Worm (Caenorhabditis elegans) whole organism, young adult: ENCODE results near the gene arx-6.
A peak's percentile ranks its signal among the peaks of the same experiment; 100 is the strongest.

Source experiments
- C06A6.2 ChIP-seq: fragments of 200-800 bp; sonication (Bioruptor generic); conservative IDR thresholded peaks from 2 replicates; pipeline ENCODE4 v1.3.6; 2022; ENCODE audit warnings: missing genetic modification characterization, missing compliant biosample characterization
- F10E7.11 ChIP-seq: sonication (generic microtip); optimal IDR thresholded peaks from 2 replicates; lab custom pipeline; 2017; ENCODE audit warnings: mild to moderate bottlenecking, missing genetic modification characterization, moderate library complexity, missing compliant biosample characterization
- F22D6.2 ChIP-seq: sonication (generic microtip); optimal IDR thresholded peaks from 2 replicates; lab custom pipeline; 2016; ENCODE audit warnings: mild to moderate bottlenecking, missing genetic modification characterization, missing compliant biosample characterization
- F49E8.2 ChIP-seq: sonication (generic microtip); optimal IDR thresholded peaks from 3 replicates; lab custom pipeline; 2017; ENCODE audit warnings: missing genetic modification characterization, mild to moderate bottlenecking, missing compliant biosample characterization, antibody characterized with exemption, moderate library complexity; ENCODE audit not compliant: insufficient read depth
- F52B5.7 ChIP-seq: sonication (generic microtip); optimal IDR thresholded peaks from 2 replicates; lab custom pipeline; 2016; ENCODE audit warnings: mild to moderate bottlenecking, missing genetic modification characterization, missing compliant biosample characterization
- F55B11.4 ChIP-seq: sonication (generic microtip); optimal IDR thresholded peaks from 2 replicates; lab custom pipeline; 2016; ENCODE audit warnings: missing compliant biosample characterization, missing genetic modification characterization, borderline replicate concordance; ENCODE audit not compliant: insufficient read depth
- F57A8.1 ChIP-seq: fragments of 200-800 bp; sonication (Bioruptor generic); optimal IDR thresholded peaks from 2 replicates; lab custom pipeline; 2018; ENCODE audit warnings: mild to moderate bottlenecking, missing genetic modification characterization, moderate library complexity, missing compliant biosample characterization
- K11D2.4 ChIP-seq: fragments of 200-800 bp; sonication (Bioruptor generic); IDR thresholded peaks from 2 replicates; pipeline ENCODE4 v1.3.6; 2022; ENCODE audit warnings: missing genetic modification reagents, missing genetic modification characterization, missing compliant biosample characterization
- Y56A3A.18 ChIP-seq: fragments of 200-800 bp; sonication (Bioruptor generic); IDR thresholded peaks from 2 replicates; pipeline ENCODE4 v1.3.6; 2022; ENCODE audit warnings: missing genetic modification reagents, missing genetic modification characterization, missing compliant biosample characterization
- akir-1 ChIP-seq: fragments of 200-800 bp; sonication (Bioruptor generic); optimal IDR thresholded peaks from 2 replicates; lab custom pipeline; 2018; ENCODE audit warnings: mild to moderate bottlenecking, missing genetic modification characterization, moderate library complexity, missing compliant biosample characterization
- aptf-3 ChIP-seq: fragments of 200-800 bp; sonication (Bioruptor generic); IDR thresholded peaks from 2 replicates; pipeline ENCODE4 v1.3.6; 2022; ENCODE audit warnings: missing genetic modification characterization, missing compliant biosample characterization
- athp-1 ChIP-seq: sonication (generic microtip); optimal IDR thresholded peaks from 2 replicates; lab custom pipeline; 2017; ENCODE audit warnings: mild to moderate bottlenecking, missing genetic modification characterization, missing compliant biosample characterization
- attf-5 ChIP-seq: fragments of 200-800 bp; sonication (Bioruptor generic); optimal IDR thresholded peaks from 2 replicates; lab custom pipeline; 2018; ENCODE audit warnings: mild to moderate bottlenecking, missing genetic modification characterization, missing compliant biosample characterization
- bed-1 ChIP-seq: fragments of 200-800 bp; sonication (Bioruptor generic); IDR thresholded peaks from 2 replicates; pipeline ENCODE4 v1.3.6; 2022; ENCODE audit warnings: missing genetic modification reagents, missing genetic modification characterization, missing compliant biosample characterization
- cebp-2 ChIP-seq: fragments of 200-800 bp; sonication (Bioruptor generic); IDR thresholded peaks from 2 replicates; pipeline ENCODE4 v1.3.6; 2022; ENCODE audit warnings: missing genetic modification characterization, missing compliant biosample characterization
- ceh-91 ChIP-seq: fragments of 200-800 bp; sonication (Bioruptor generic); IDR thresholded peaks from 2 replicates; pipeline ENCODE4 v1.3.6; 2022; ENCODE audit warnings: missing genetic modification reagents, missing genetic modification characterization, missing compliant biosample characterization
- dox-1 ChIP-seq: fragments of 200-800 bp; sonication (Bioruptor generic); IDR thresholded peaks from 2 replicates; pipeline ENCODE4 v1.3.6; 2022; ENCODE audit warnings: missing genetic modification reagents, missing genetic modification characterization, missing compliant biosample characterization
- egl-18 ChIP-seq: fragments of 200-800 bp; sonication (Bioruptor generic); IDR thresholded peaks from 2 replicates; pipeline ENCODE4 v1.3.6; 2022; ENCODE audit warnings: missing genetic modification reagents, missing genetic modification characterization, missing compliant biosample characterization
- fkh-3 ChIP-seq: sonication (generic microtip); optimal IDR thresholded peaks from 2 replicates; lab custom pipeline; 2016; ENCODE audit warnings: mild to moderate bottlenecking, missing genetic modification characterization, missing compliant biosample characterization
- hmg-1.2 ChIP-seq: fragments of 200-800 bp; sonication (Bioruptor generic); IDR thresholded peaks from 2 replicates; pipeline ENCODE4 v1.3.6; 2022; ENCODE audit warnings: missing genetic modification reagents, missing genetic modification characterization, missing compliant biosample characterization
- lin-35 ChIP-seq, 3 experiments: fragments of 150-350 bp in 2 of 3; sonication (generic microtip) in 1 of 3; optimal IDR thresholded peaks; 2 replicates each; lab custom pipeline; 2014 to 2018; ENCODE audit warnings: missing biosample characterization in 3 of 3, missing genetic modification characterization in 3 of 3, missing genetic modification reagents in 3 of 3
- lir-1 ChIP-seq: fragments of 200-800 bp; sonication (Bioruptor generic); conservative IDR thresholded peaks from 2 replicates; pipeline ENCODE4 v1.3.6; 2022; ENCODE audit warnings: missing genetic modification reagents, missing genetic modification characterization, missing compliant biosample characterization
- lsl-1 ChIP-seq: fragments of 200-800 bp; sonication (Bioruptor generic); optimal IDR thresholded peaks from 2 replicates; lab custom pipeline; 2018; ENCODE audit warnings: mild to moderate bottlenecking, missing genetic modification characterization, moderate library complexity, missing compliant biosample characterization
- madf-3 ChIP-seq: fragments of 200-800 bp; sonication (Bioruptor generic); IDR thresholded peaks from 2 replicates; pipeline ENCODE4 v1.3.6; 2022; ENCODE audit warnings: missing genetic modification reagents, missing genetic modification characterization, missing compliant biosample characterization
- mcd-1 ChIP-seq: fragments of 200-800 bp; sonication (Bioruptor generic); IDR thresholded peaks from 2 replicates; pipeline ENCODE4 v1.3.6; 2022; ENCODE audit warnings: missing genetic modification reagents, missing genetic modification characterization, missing compliant biosample characterization
- nfya-1 ChIP-seq: sonication (generic microtip); optimal IDR thresholded peaks from 2 replicates; lab custom pipeline; 2017; ENCODE audit warnings: antibody characterized with exemption, missing compliant biosample characterization, missing genetic modification characterization, borderline replicate concordance; ENCODE audit not compliant: insufficient read depth
- nfyb-1 ChIP-seq: fragments of 200-800 bp; sonication (Bioruptor generic); IDR thresholded peaks from 2 replicates; pipeline ENCODE4 v1.3.6; 2022; ENCODE audit warnings: missing genetic modification reagents, missing genetic modification characterization, missing compliant biosample characterization
- nhr-27 ChIP-seq: fragments of 200-800 bp; sonication (Bioruptor generic); optimal IDR thresholded peaks from 2 replicates; lab custom pipeline; 2018; ENCODE audit warnings: mild to moderate bottlenecking, missing genetic modification characterization, moderate library complexity, missing compliant biosample characterization
- rec-8 ChIP-seq, 2 experiments: sonication (generic microtip); optimal IDR thresholded peaks; 2 replicates each; lab custom pipeline; 2016; ENCODE audit warnings: mild to moderate bottlenecking in 2 of 2, missing genetic modification characterization in 2 of 2, missing genetic modification reagents in 2 of 2, missing genotype in 2 of 2, missing biosample characterization in 1 of 2, missing compliant biosample characterization in 1 of 2, moderate library complexity in 1 of 2
- sea-2 ChIP-seq: fragments of 200-800 bp; sonication (Bioruptor generic); IDR thresholded peaks from 2 replicates; pipeline ENCODE4 v1.3.6; 2022; ENCODE audit warnings: missing genetic modification characterization, missing compliant biosample characterization
- snpc-1.1 ChIP-seq: sonication (generic microtip); optimal IDR thresholded peaks from 2 replicates; lab custom pipeline; 2017; ENCODE audit warnings: missing genetic modification characterization, mild to moderate bottlenecking, missing compliant biosample characterization, antibody characterized with exemption, moderate library complexity, missing genotype, missing genetic modification reagents; ENCODE audit not compliant: insufficient read depth
- somi-1 ChIP-seq: fragments of 200-800 bp; sonication (Bioruptor generic); optimal IDR thresholded peaks from 2 replicates; lab custom pipeline; 2018; ENCODE audit warnings: mild to moderate bottlenecking, missing genetic modification characterization, missing compliant biosample characterization
- tlf-1 ChIP-seq: fragments of 200-800 bp; sonication (Bioruptor generic); optimal IDR thresholded peaks from 2 replicates; lab custom pipeline; 2018; ENCODE audit warnings: mild to moderate bottlenecking, missing genetic modification characterization, missing compliant biosample characterization
- unc-130 ChIP-seq: sonication (generic microtip); optimal IDR thresholded peaks from 2 replicates; lab custom pipeline; 2016; ENCODE audit warnings: missing genetic modification reagents, missing genetic modification characterization, missing compliant biosample characterization
- ztf-6 ChIP-seq: fragments of 200-800 bp; sonication (Bioruptor generic); IDR thresholded peaks from 2 replicates; pipeline ENCODE4 v1.3.6; 2022; ENCODE audit warnings: missing genetic modification reagents, missing genetic modification characterization, missing compliant biosample characterization

The arx-6 gene

ce11 chrIII:4890997-4891396, 12.5 kb downstream of the arx-6 start, which contains the start of gene F26F4.5 (continued):
- TF ChIP-seq nfyb-1 (no peak), lsl-1 (GFP tag; lab: Kevin White, UChicago) (peak; percentile 95), athp-1 (no peak), rec-8 (tag; optimal IDR thresholded peaks at IDR 0.05; lab: Kevin White, UChicago) (no peak), C06A6.2 (no peak), ceh-91 (GFP tag; lab: Robert Waterston, UW) (peak; percentile 66; the same call in 1 of the 2 replicates), unc-130 (GFP tag; lab: Kevin White, UChicago) (no peak)

ce11 chrIII:4893540-4893939, 15.1 kb downstream of the arx-6 start, which contains the start of gene F26F4.6:
Gene F26F4.6, minus strand, starts transcription at chrIII:4893640.
- no peak for TF ChIP-seq tlf-1 (GFP tag; lab: Kevin White, UChicago)
- no peak for TF ChIP-seq lin-35 (GFP tag; optimal IDR thresholded peaks at IDR 0.05; lab: Kevin White, UChicago)
- TF ChIP-seq ztf-6 (GFP tag; lab: Robert Waterston, UW): no peak
- no peak for TF ChIP-seq F57A8.1 (GFP tag; lab: Kevin White, UChicago)
- no peak for TF ChIP-seq cebp-2
- no peak for TF ChIP-seq mcd-1
- TF ChIP-seq madf-3: no peak
- TF ChIP-seq aptf-3: no peak
- no peak for TF ChIP-seq sea-2 (GFP tag; lab: Robert Waterston, UW)
- TF ChIP-seq Y56A3A.18: no peak
- no peak for TF ChIP-seq K11D2.4 (GFP tag; lab: Robert Waterston, UW)
- TF ChIP-seq hmg-1.2 (GFP tag; lab: Robert Waterston, UW): no peak
- TF ChIP-seq F49E8.2 (tag; lab: Kevin White, UChicago): no peak
- no peak for TF ChIP-seq lir-1 (GFP tag; lab: Robert Waterston, UW)

- TF ChIP-seq snpc-1.1 (tag; lab: Kevin White, UChicago) (no peak), fkh-3 (tag; lab: Kevin White, UChicago) (no peak), attf-5 (GFP tag; lab: Kevin White, UChicago) (no peak), egl-18 (GFP tag; lab: Robert Waterston, UW) (no peak), bed-1 (GFP tag; lab: Robert Waterston, UW) (no peak), athp-1 (no peak), F55B11.4 (tag; lab: Kevin White, UChicago) (no peak), dox-1 (GFP tag; lab: Robert Waterston, UW) (no peak), ztf-6 (GFP tag; lab: Robert Waterston, UW) (no peak), F10E7.11 (tag; lab: Kevin White, UChicago) (no peak), akir-1 (GFP tag; lab: Kevin White, UChicago) (no peak)
- TF ChIP-seq, all 124 proteins: peak for 0
Measured at ce11 chrIII:4895313-4895712, 16.9 kb downstream of the arx-6 start.

ce11 chrIII:4899035-4899578, 20.6 kb downstream of the arx-6 start, which contains the start of gene nhl-2:
Gene nhl-2, minus strand, starts transcription at chrIII:4899085.
- no peak for TF ChIP-seq nfya-1 (tag; lab: Kevin White, UChicago)
- TF ChIP-seq F22D6.2 (tag; lab: Kevin White, UChicago): no peak
- no peak for TF ChIP-seq F55B11.4 (tag; lab: Kevin White, UChicago)
- no peak for TF ChIP-seq F52B5.7 (tag; lab: Kevin White, UChicago)
- TF ChIP-seq nhr-27 (tag; lab: Kevin White, UChicago): no peak
- no peak for TF ChIP-seq somi-1
